Worm (Caenorhabditis elegans) whole organism, young adult: ENCODE results near the gene H20J04.7.

ENCODE experiments used
- B0019.2 ChIP-seq: fragments of 200-800 bp; sonication (Bioruptor generic); conservative IDR thresholded peaks from 2 replicates; pipeline ENCODE4 v1.3.6; 2022; ENCODE audit warnings: missing genetic modification reagents, missing genetic modification characterization, missing compliant biosample characterization
- B0261.1 ChIP-seq: sonication (generic microtip); optimal IDR thresholded peaks from 2 replicates; lab custom pipeline; 2016; ENCODE audit warnings: mild to moderate bottlenecking, missing genetic modification characterization, moderate library complexity, missing compliant biosample characterization
- F23B12.7 ChIP-seq: sonication (generic microtip); optimal IDR thresholded peaks from 2 replicates; lab custom pipeline; 2017; ENCODE audit warnings: missing genetic modification characterization, mild to moderate bottlenecking, missing compliant biosample characterization, antibody characterized with exemption, moderate library complexity; ENCODE audit not compliant: insufficient read depth
- F52B5.7 ChIP-seq: sonication (generic microtip); optimal IDR thresholded peaks from 2 replicates; lab custom pipeline; 2016; ENCODE audit warnings: mild to moderate bottlenecking, missing genetic modification characterization, missing compliant biosample characterization
- F55B11.4 ChIP-seq: sonication (generic microtip); optimal IDR thresholded peaks from 2 replicates; lab custom pipeline; 2016; ENCODE audit warnings: missing compliant biosample characterization, missing genetic modification characterization, borderline replicate concordance; ENCODE audit not compliant: insufficient read depth
- bed-1 ChIP-seq: fragments of 200-800 bp; sonication (Bioruptor generic); IDR thresholded peaks from 2 replicates; pipeline ENCODE4 v1.3.6; 2022; ENCODE audit warnings: missing genetic modification reagents, missing genetic modification characterization, missing compliant biosample characterization
- cebp-1 ChIP-seq, 2 experiments: fragments of 200-800 bp in 1 of 2; sonication (Bioruptor generic) in 1 of 2; sonication (generic microtip) in 1 of 2; IDR thresholded peaks in 1 of 2; optimal IDR thresholded peaks in 1 of 2; 2 replicates each; pipeline versions ENCODE4 v1.3.6 to Lab custom; 2017 to 2022; ENCODE audit warnings: missing compliant biosample characterization in 2 of 2, missing genetic modification characterization in 2 of 2, mild to moderate bottlenecking in 1 of 2, missing genetic modification reagents in 1 of 2, moderate library complexity in 1 of 2
- ceh-27 ChIP-seq: fragments of 200-800 bp; sonication (Bioruptor generic); optimal IDR thresholded peaks from 2 replicates; lab custom pipeline; 2018; ENCODE audit warnings: mild to moderate bottlenecking, missing genetic modification characterization, moderate library complexity, missing compliant biosample characterization
- him-1 ChIP-seq: sonication (generic microtip); optimal IDR thresholded peaks from 2 replicates; lab custom pipeline; 2016; ENCODE audit warnings: missing genotype, missing genetic modification reagents, missing genetic modification characterization, missing compliant biosample characterization
- let-526 ChIP-seq: fragments of 200-800 bp; sonication (Bioruptor generic); IDR thresholded peaks from 2 replicates; pipeline ENCODE4 v1.3.6; 2022; ENCODE audit warnings: missing genetic modification reagents, missing genetic modification characterization, missing compliant biosample characterization
- madf-8 ChIP-seq: fragments of 200-800 bp; sonication (Bioruptor generic); conservative IDR thresholded peaks from 2 replicates; pipeline ENCODE4 v1.3.6; 2022; ENCODE audit warnings: missing genetic modification reagents, missing genetic modification characterization, missing compliant biosample characterization
- nhr-120 ChIP-seq: fragments of 200-800 bp; sonication (Bioruptor generic); IDR thresholded peaks from 2 replicates; pipeline ENCODE4 v1.3.6; 2022; ENCODE audit warnings: missing genetic modification characterization, missing compliant biosample characterization
- nhr-179 ChIP-seq: sonication (generic microtip); optimal IDR thresholded peaks from 2 replicates; lab custom pipeline; 2016; ENCODE audit warnings: mild to moderate bottlenecking, missing genetic modification characterization, missing compliant biosample characterization
- rec-8 ChIP-seq, 2 experiments: sonication (generic microtip); optimal IDR thresholded peaks; 2 replicates each; lab custom pipeline; 2016; ENCODE audit warnings: mild to moderate bottlenecking in 2 of 2, missing genetic modification characterization in 2 of 2, missing genetic modification reagents in 2 of 2, missing genotype in 2 of 2, missing biosample characterization in 1 of 2, missing compliant biosample characterization in 1 of 2, moderate library complexity in 1 of 2
- repo-1 ChIP-seq: sonication (generic microtip); optimal IDR thresholded peaks from 2 replicates; lab custom pipeline; 2017; ENCODE audit warnings: mild to moderate bottlenecking, missing genetic modification characterization, missing compliant biosample characterization
- snpc-3.4 ChIP-seq: sonication (generic microtip); optimal IDR thresholded peaks from 2 replicates; lab custom pipeline; 2017; ENCODE audit warnings: missing genetic modification characterization, mild to moderate bottlenecking, missing compliant biosample characterization, antibody characterized with exemption, moderate library complexity, missing genotype, missing genetic modification reagents
- somi-1 ChIP-seq: fragments of 200-800 bp; sonication (Bioruptor generic); optimal IDR thresholded peaks from 2 replicates; lab custom pipeline; 2018; ENCODE audit warnings: mild to moderate bottlenecking, missing genetic modification characterization, missing compliant biosample characterization
- tlf-1 ChIP-seq: fragments of 200-800 bp; sonication (Bioruptor generic); optimal IDR thresholded peaks from 2 replicates; lab custom pipeline; 2018; ENCODE audit warnings: mild to moderate bottlenecking, missing genetic modification characterization, missing compliant biosample characterization
- unc-130 ChIP-seq: sonication (generic microtip); optimal IDR thresholded peaks from 2 replicates; lab custom pipeline; 2016; ENCODE audit warnings: missing genetic modification reagents, missing genetic modification characterization, missing compliant biosample characterization
- unc-62 ChIP-seq: fragments of 150-350 bp; optimal IDR thresholded peaks from 2 replicates; lab custom pipeline; 2014; ENCODE audit warnings: missing biosample characterization, missing genetic modification reagents, missing genetic modification characterization
- ztf-3 ChIP-seq: fragments of 200-800 bp; sonication (Bioruptor generic); optimal IDR thresholded peaks from 2 replicates; lab custom pipeline; 2018; ENCODE audit warnings: mild to moderate bottlenecking, missing genetic modification characterization, missing compliant biosample characterization

H20J04.7 gene

ce11 chrII:4316011-4316410 is 39.1 kb downstream of the H20J04.7 start, which contains the start of gene srw-40:
srw-40 (minus strand) TSS chrII:4316111.
- TF ChIP-seq him-1 (tag; lab: Kevin White, UChicago) (no peak), ztf-3 (no peak), snpc-3.4 (tag; lab: Kevin White, UChicago) (no peak), B0261.1 (tag; lab: Kevin White, UChicago) (no peak), F23B12.7 (no peak), ceh-27 (GFP tag; lab: Kevin White, UChicago) (no peak)

- no peak for TF ChIP-seq cebp-1 (GFP tag; IDR thresholded peaks at IDR 0.05; lab: Robert Waterston, UW)
- TF ChIP-seq cebp-1 (tag; optimal IDR thresholded peaks at IDR 0.05; lab: Kevin White, UChicago) = no peak
- TF ChIP-seq B0019.2 (GFP tag; lab: Robert Waterston, UW) = no peak
- TF ChIP-seq let-526 (GFP tag; lab: Robert Waterston, UW) = no peak
- TF ChIP-seq tlf-1 = no peak
- no peak for TF ChIP-seq bed-1
- no peak for TF ChIP-seq repo-1 (tag; lab: Kevin White, UChicago)
- no peak for TF ChIP-seq rec-8 (tag; optimal IDR thresholded peaks at IDR 0.05; lab: Kevin White, UChicago)
- no peak for TF ChIP-seq F55B11.4 (tag; lab: Kevin White, UChicago)
- TF ChIP-seq unc-130 (GFP tag; lab: Kevin White, UChicago) = no peak
- TF ChIP-seq, all 124 proteins: peak for 0
Measured at ce11 chrII:4312115-4312514, 43.0 kb downstream of the H20J04.7 start, which contains the start of gene plep-1. plep-1 (minus strand) TSS chrII:4312215.

DNA sequence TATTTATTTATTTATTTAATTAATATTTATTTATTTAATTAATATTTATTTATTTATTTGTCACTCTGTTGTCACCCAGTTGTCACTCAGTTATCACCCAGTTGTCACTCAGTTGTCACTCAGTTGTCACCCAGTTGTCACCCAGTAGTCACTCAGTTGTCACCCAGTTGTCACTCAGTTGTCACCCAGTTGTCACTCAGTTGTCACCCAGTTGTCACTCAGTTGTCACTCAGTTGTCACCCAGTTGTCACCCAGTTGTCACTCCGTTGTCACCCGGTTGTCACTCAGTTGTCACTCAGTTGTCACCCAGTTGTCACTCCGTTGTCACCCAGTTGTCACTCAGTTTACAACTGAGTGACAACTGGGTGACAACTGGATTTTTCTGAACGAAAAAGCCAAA is 46.0 kb downstream of the H20J04.7 start:
- TF ChIP-seq bed-1 (0 out of 2 replicates have a peak, but pooled peaks have one; percentile 63), unc-62 (GFP tag; lab: Kevin White, UChicago) (peak; percentile 89), nhr-120 (GFP tag; lab: Robert Waterston, UW) (peak; percentile 73; the same call in 1 of the 2 replicates)

- TF ChIP-seq F52B5.7 (tag; lab: Kevin White, UChicago) (no peak), F23B12.7 (no peak), madf-8 (GFP tag; lab: Robert Waterston, UW) (no peak), nhr-179 (tag; lab: Kevin White, UChicago) (no peak), somi-1 (GFP tag; lab: Kevin White, UChicago) (no peak)
Measured at ce11 chrII:4306921-4307630, 48.0 kb downstream of the H20J04.7 start, which contains the start of gene Y52E8A.3. Y52E8A.3 (minus strand) TSS chrII:4306971.
